Worm (Caenorhabditis elegans) whole organism, young adult: Measurements from ENCODE around the gene sdf-9.

Experiments used
- B0019.2 ChIP-seq: fragments of 200-800 bp; sonication (Bioruptor generic); conservative IDR thresholded peaks from 2 replicates; pipeline ENCODE4 v1.3.6; 2022; ENCODE audit warnings: missing genetic modification reagents, missing genetic modification characterization, missing compliant biosample characterization
- B0261.1 ChIP-seq: sonication (generic microtip); optimal IDR thresholded peaks from 2 replicates; lab custom pipeline; 2016; ENCODE audit warnings: mild to moderate bottlenecking, missing genetic modification characterization, moderate library complexity, missing compliant biosample characterization
- F10E7.11 ChIP-seq: sonication (generic microtip); optimal IDR thresholded peaks from 2 replicates; lab custom pipeline; 2017; ENCODE audit warnings: mild to moderate bottlenecking, missing genetic modification characterization, moderate library complexity, missing compliant biosample characterization
- F37B4.10 ChIP-seq: fragments of 200-800 bp; sonication (Bioruptor generic); IDR thresholded peaks from 2 replicates; pipeline ENCODE4 v1.3.6; 2022; ENCODE audit warnings: missing genetic modification characterization, missing compliant biosample characterization
- F39B2.1 ChIP-seq: fragments of 200-800 bp; sonication (Bioruptor generic); IDR thresholded peaks from 2 replicates; pipeline ENCODE4 v1.3.6; 2022; ENCODE audit warnings: missing genetic modification reagents, missing genetic modification characterization, missing compliant biosample characterization
- F57C9.4 ChIP-seq: sonication (generic microtip); optimal IDR thresholded peaks from 2 replicates; lab custom pipeline; 2017; ENCODE audit warnings: mild to moderate bottlenecking, missing genetic modification characterization, missing compliant biosample characterization
- K11D2.4 ChIP-seq: fragments of 200-800 bp; sonication (Bioruptor generic); IDR thresholded peaks from 2 replicates; pipeline ENCODE4 v1.3.6; 2022; ENCODE audit warnings: missing genetic modification reagents, missing genetic modification characterization, missing compliant biosample characterization
- T26A5.8 ChIP-seq: sonication (generic microtip); optimal IDR thresholded peaks from 2 replicates; lab custom pipeline; 2016; ENCODE audit warnings: missing genetic modification characterization, missing compliant biosample characterization
- Y67H2A.10 ChIP-seq: fragments of 200-800 bp; sonication (Bioruptor generic); conservative IDR thresholded peaks from 2 replicates; pipeline ENCODE4 v1.3.6; 2022; ENCODE audit warnings: missing genetic modification reagents, missing genetic modification characterization, missing compliant biosample characterization
- ama-1 ChIP-seq, 3 experiments: fragments of 150-350 bp in 1 of 3; sonication (generic microtip) in 2 of 3; optimal IDR thresholded peaks; 2 replicates each; lab custom pipeline; 2014 to 2018; ENCODE audit warnings: missing biosample characterization in 2 of 3, missing genetic modification characterization in 2 of 3, missing genetic modification reagents in 2 of 3
- atf-7 ChIP-seq: sonication (generic microtip); optimal IDR thresholded peaks from 2 replicates; lab custom pipeline; 2017; ENCODE audit warnings: mild to moderate bottlenecking, missing genetic modification characterization, missing compliant biosample characterization
- athp-1 ChIP-seq: sonication (generic microtip); optimal IDR thresholded peaks from 2 replicates; lab custom pipeline; 2017; ENCODE audit warnings: mild to moderate bottlenecking, missing genetic modification characterization, missing compliant biosample characterization
- attf-5 ChIP-seq: fragments of 200-800 bp; sonication (Bioruptor generic); optimal IDR thresholded peaks from 2 replicates; lab custom pipeline; 2018; ENCODE audit warnings: mild to moderate bottlenecking, missing genetic modification characterization, missing compliant biosample characterization
- attf-6 ChIP-seq: fragments of 200-800 bp; sonication (Bioruptor generic); IDR thresholded peaks from 2 replicates; pipeline ENCODE4 v1.3.6; 2022; ENCODE audit warnings: missing genetic modification reagents, missing genetic modification characterization, missing compliant biosample characterization
- ccch-3 ChIP-seq: fragments of 200-800 bp; sonication (Bioruptor generic); optimal IDR thresholded peaks from 2 replicates; lab custom pipeline; 2018; ENCODE audit warnings: mild to moderate bottlenecking, missing genetic modification characterization, missing compliant biosample characterization
- ceh-40 ChIP-seq: fragments of 200-800 bp; sonication (Bioruptor generic); IDR thresholded peaks from 2 replicates; pipeline ENCODE4 v1.3.6; 2022; ENCODE audit warnings: missing genetic modification characterization, missing compliant biosample characterization
- ceh-91 ChIP-seq: fragments of 200-800 bp; sonication (Bioruptor generic); IDR thresholded peaks from 2 replicates; pipeline ENCODE4 v1.3.6; 2022; ENCODE audit warnings: missing genetic modification reagents, missing genetic modification characterization, missing compliant biosample characterization
- dpl-1 ChIP-seq: fragments of 150-350 bp; optimal IDR thresholded peaks from 2 replicates; lab custom pipeline; 2014; ENCODE audit warnings: missing biosample characterization, missing genetic modification reagents, missing genetic modification characterization
- egl-18 ChIP-seq: fragments of 200-800 bp; sonication (Bioruptor generic); IDR thresholded peaks from 2 replicates; pipeline ENCODE4 v1.3.6; 2022; ENCODE audit warnings: missing genetic modification reagents, missing genetic modification characterization, missing compliant biosample characterization
- ekl-4 ChIP-seq: fragments of 200-800 bp; sonication (Bioruptor generic); IDR thresholded peaks from 2 replicates; pipeline ENCODE4 v1.3.6; 2022; ENCODE audit warnings: missing genetic modification reagents, missing genetic modification characterization, missing compliant biosample characterization
- fkh-3 ChIP-seq: sonication (generic microtip); optimal IDR thresholded peaks from 2 replicates; lab custom pipeline; 2016; ENCODE audit warnings: mild to moderate bottlenecking, missing genetic modification characterization, missing compliant biosample characterization
- hlh-12 ChIP-seq: sonication (generic microtip); optimal IDR thresholded peaks from 2 replicates; lab custom pipeline; 2016; ENCODE audit warnings: missing genetic modification characterization, missing compliant biosample characterization
- hlh-26 ChIP-seq: fragments of 200-800 bp; sonication (Bioruptor generic); conservative IDR thresholded peaks from 2 replicates; pipeline ENCODE4 v1.3.6; 2022; ENCODE audit warnings: missing genetic modification reagents, missing genetic modification characterization, missing compliant biosample characterization
- hmg-1.2 ChIP-seq: fragments of 200-800 bp; sonication (Bioruptor generic); IDR thresholded peaks from 2 replicates; pipeline ENCODE4 v1.3.6; 2022; ENCODE audit warnings: missing genetic modification reagents, missing genetic modification characterization, missing compliant biosample characterization
- hmg-20 ChIP-seq: fragments of 200-800 bp; sonication (Bioruptor generic); IDR thresholded peaks from 2 replicates; pipeline ENCODE4 v1.3.6; 2022; ENCODE audit warnings: missing genetic modification reagents, missing genetic modification characterization, missing compliant biosample characterization
- let-526 ChIP-seq: fragments of 200-800 bp; sonication (Bioruptor generic); IDR thresholded peaks from 2 replicates; pipeline ENCODE4 v1.3.6; 2022; ENCODE audit warnings: missing genetic modification reagents, missing genetic modification characterization, missing compliant biosample characterization
- lin-40 ChIP-seq: sonication (generic microtip); optimal IDR thresholded peaks from 2 replicates; lab custom pipeline; 2016; ENCODE audit warnings: missing genetic modification characterization, mild to moderate bottlenecking, missing compliant biosample characterization, missing genotype, missing genetic modification reagents
- lin-54 ChIP-seq: fragments of 200-800 bp; sonication (Bioruptor generic); optimal IDR thresholded peaks from 2 replicates; lab custom pipeline; 2018; ENCODE audit warnings: mild to moderate bottlenecking, missing genetic modification characterization, missing compliant biosample characterization
- lir-1 ChIP-seq: fragments of 200-800 bp; sonication (Bioruptor generic); conservative IDR thresholded peaks from 2 replicates; pipeline ENCODE4 v1.3.6; 2022; ENCODE audit warnings: missing genetic modification reagents, missing genetic modification characterization, missing compliant biosample characterization
- madf-3 ChIP-seq: fragments of 200-800 bp; sonication (Bioruptor generic); IDR thresholded peaks from 2 replicates; pipeline ENCODE4 v1.3.6; 2022; ENCODE audit warnings: missing genetic modification reagents, missing genetic modification characterization, missing compliant biosample characterization
- madf-8 ChIP-seq: fragments of 200-800 bp; sonication (Bioruptor generic); conservative IDR thresholded peaks from 2 replicates; pipeline ENCODE4 v1.3.6; 2022; ENCODE audit warnings: missing genetic modification reagents, missing genetic modification characterization, missing compliant biosample characterization
- nfyb-1 ChIP-seq: fragments of 200-800 bp; sonication (Bioruptor generic); IDR thresholded peaks from 2 replicates; pipeline ENCODE4 v1.3.6; 2022; ENCODE audit warnings: missing genetic modification reagents, missing genetic modification characterization, missing compliant biosample characterization
- nhr-179 ChIP-seq: sonication (generic microtip); optimal IDR thresholded peaks from 2 replicates; lab custom pipeline; 2016; ENCODE audit warnings: mild to moderate bottlenecking, missing genetic modification characterization, missing compliant biosample characterization
- nhr-90 ChIP-seq: sonication (generic microtip); optimal IDR thresholded peaks from 2 replicates; lab custom pipeline; 2016; ENCODE audit warnings: missing genotype, mild to moderate bottlenecking, missing genetic modification characterization, missing compliant biosample characterization
- pha-4 ChIP-seq: fragments of 150-350 bp; sonication (generic microtip); optimal IDR thresholded peaks from 2 replicates; lab custom pipeline; 2014; ENCODE audit warnings: missing biosample characterization, missing genetic modification reagents, missing genetic modification characterization
- rcor-1 ChIP-seq: fragments of 200-800 bp; sonication (Bioruptor generic); IDR thresholded peaks from 2 replicates; pipeline ENCODE4 v1.3.6; 2022; ENCODE audit warnings: missing genetic modification reagents, missing genetic modification characterization, missing compliant biosample characterization
- sea-2 ChIP-seq: fragments of 200-800 bp; sonication (Bioruptor generic); IDR thresholded peaks from 2 replicates; pipeline ENCODE4 v1.3.6; 2022; ENCODE audit warnings: missing genetic modification characterization, missing compliant biosample characterization
- snpc-3.4 ChIP-seq: sonication (generic microtip); optimal IDR thresholded peaks from 2 replicates; lab custom pipeline; 2017; ENCODE audit warnings: missing genetic modification characterization, mild to moderate bottlenecking, missing compliant biosample characterization, antibody characterized with exemption, moderate library complexity, missing genotype, missing genetic modification reagents
- tbx-9 ChIP-seq: sonication (generic microtip); optimal IDR thresholded peaks from 2 replicates; lab custom pipeline; 2016; ENCODE audit warnings: borderline replicate concordance, missing genetic modification characterization, inconsistent platforms, missing compliant biosample characterization
- xnd-1 ChIP-seq: sonication (generic microtip); optimal IDR thresholded peaks from 2 replicates; lab custom pipeline; 2016; ENCODE audit warnings: missing genotype, missing genetic modification reagents, missing genetic modification characterization, missing compliant biosample characterization
- zfh-2 ChIP-seq: fragments of 200-800 bp; sonication (Bioruptor generic); conservative IDR thresholded peaks from 2 replicates; pipeline ENCODE4 v1.3.6; 2022; ENCODE audit warnings: missing genetic modification reagents, missing genetic modification characterization, missing compliant biosample characterization
- ztf-18 ChIP-seq: sonication (generic microtip); optimal IDR thresholded peaks from 2 replicates; lab custom pipeline; 2016; ENCODE audit warnings: missing genotype, mild to moderate bottlenecking, missing genetic modification characterization, missing compliant biosample characterization
- ztf-22 ChIP-seq: fragments of 200-800 bp; sonication (Bioruptor generic); optimal IDR thresholded peaks from 2 replicates; lab custom pipeline; 2018; ENCODE audit warnings: mild to moderate bottlenecking, missing genetic modification characterization, moderate library complexity, missing compliant biosample characterization
- ztf-26 ChIP-seq: sonication (generic microtip); optimal IDR thresholded peaks from 2 replicates; lab custom pipeline; 2017; ENCODE audit warnings: missing genetic modification characterization, missing compliant biosample characterization
- ztf-28 ChIP-seq: fragments of 200-800 bp; sonication (Bioruptor generic); IDR thresholded peaks from 2 replicates; pipeline ENCODE4 v1.3.6; 2022; ENCODE audit warnings: missing genetic modification reagents, missing genetic modification characterization, missing compliant biosample characterization

Gene sdf-9

DNA sequence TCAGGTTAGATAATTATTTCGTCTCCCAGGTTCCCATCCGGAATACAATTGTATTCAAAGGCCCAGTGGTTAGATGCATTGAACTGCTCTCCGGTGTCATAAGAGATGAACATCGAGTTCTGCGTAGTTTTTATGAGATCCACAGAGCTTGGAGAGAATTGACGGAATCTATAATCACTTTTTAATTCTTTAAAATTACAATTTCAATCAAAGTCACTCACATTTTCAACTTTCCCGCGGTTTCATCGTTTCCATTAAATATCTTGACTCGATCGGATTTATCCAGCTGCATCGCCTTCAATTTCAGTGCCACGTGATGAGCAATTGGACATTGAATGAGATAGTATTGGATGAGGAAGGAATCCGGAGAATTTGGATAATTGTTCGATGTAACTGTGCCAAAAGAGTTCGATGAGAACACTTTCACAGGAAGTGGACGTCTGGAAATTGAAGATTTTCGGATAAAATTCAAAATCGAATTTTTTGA is 49.8 kb downstream of the sdf-9 start (continued):
- TF ChIP-seq hlh-26 (GFP tag; lab: Robert Waterston, UW) (no peak), attf-6 (GFP tag; lab: Robert Waterston, UW) (no peak), hmg-20 (GFP tag; lab: Robert Waterston, UW) (no peak), hlh-12 (tag; lab: Kevin White, UChicago) (peak; percentile 27), ztf-18 (tag; lab: Kevin White, UChicago) (peak; percentile 46), madf-8 (GFP tag; lab: Robert Waterston, UW) (no peak), ztf-22 (GFP tag; lab: Kevin White, UChicago) (no peak), egl-18 (no peak), hmg-1.2 (GFP tag; lab: Robert Waterston, UW) (peak; percentile 30; the same call in 1 of the 2 replicates), ztf-26 (tag; lab: Kevin White, UChicago) (peak; percentile 33), snpc-3.4 (peak; percentile 67), T26A5.8 (tag; lab: Kevin White, UChicago) (peak; percentile 9), zfh-2 (GFP tag; lab: Robert Waterston, UW) (no peak), tbx-9 (tag; lab: Kevin White, UChicago) (peak; percentile 62), madf-3 (GFP tag; lab: Robert Waterston, UW) (peak; percentile 65; the same call in 1 of the 2 replicates), B0019.2 (GFP tag; lab: Robert Waterston, UW) (no peak), nfyb-1 (GFP tag; lab: Robert Waterston, UW) (peak; percentile 70), atf-7 (tag; lab: Kevin White, UChicago) (peak; percentile 50), fkh-3 (tag; lab: Kevin White, UChicago) (peak; percentile 1), sea-2 (GFP tag; lab: Robert Waterston, UW) (no peak), ekl-4 (GFP tag; lab: Robert Waterston, UW) (peak; percentile 42; the same call in 1 of the 2 replicates), ztf-28 (GFP tag; lab: Robert Waterston, UW) (no peak), attf-5 (GFP tag; lab: Kevin White, UChicago) (no peak), Y67H2A.10 (GFP tag; lab: Robert Waterston, UW) (no peak), ama-1 (optimal IDR thresholded peaks at IDR 0.05; lab: Kevin White, UChicago) (peak; percentile 75), ama-1 (GFP tag; optimal IDR thresholded peaks at IDR 0.05; lab: Kevin White, UChicago) (no peak), ceh-40 (no peak), lin-54 (peak; percentile 15), F57C9.4 (tag; lab: Kevin White, UChicago) (peak; percentile 50), pha-4 (tag; lab: Kevin White, UChicago) (no peak), lir-1 (GFP tag; lab: Robert Waterston, UW) (no peak), lin-40 (tag; lab: Kevin White, UChicago) (peak; percentile 14)

ce11 chrV:20850580-20850979 is 52.6 kb downstream of the sdf-9 start, which contains the start of gene clec-264:
Gene clec-264 (minus strand): TSS chrV:20850701.
- TF ChIP-seq F37B4.10 (no peak), ccch-3 (no peak), ceh-40 (no peak), F57C9.4 (tag; lab: Kevin White, UChicago) (no peak), hmg-20 (GFP tag; lab: Robert Waterston, UW) (no peak), tbx-9 (tag; lab: Kevin White, UChicago) (no peak), B0261.1 (tag; lab: Kevin White, UChicago) (no peak), lir-1 (GFP tag; lab: Robert Waterston, UW) (no peak), rcor-1 (GFP tag; lab: Robert Waterston, UW) (no peak), athp-1 (tag; lab: Kevin White, UChicago) (no peak), let-526 (no peak), ceh-91 (GFP tag; lab: Robert Waterston, UW) (no peak), F10E7.11 (no peak), xnd-1 (tag; lab: Kevin White, UChicago) (no peak), F39B2.1 (GFP tag; lab: Robert Waterston, UW) (no peak), K11D2.4 (GFP tag; lab: Robert Waterston, UW) (no peak), dpl-1 (GFP tag; lab: Kevin White, UChicago) (no peak), nhr-179 (tag; lab: Kevin White, UChicago) (no peak), nhr-90 (no peak)
